Worm (Caenorhabditis elegans) whole organism, L4 larva: ENCODE results near the gene R06F6.12.

ENCODE experiments used
- duxl-1 ChIP-seq: sonication (generic microtip); optimal IDR thresholded peaks from 2 replicates; lab custom pipeline; 2016; ENCODE audit warnings: mild to moderate bottlenecking, missing genetic modification characterization, moderate library complexity, missing compliant biosample characterization; ENCODE audit not compliant: poor library complexity
- jun-1 ChIP-seq: fragments of 150-350 bp; optimal IDR thresholded peaks from 2 replicates; lab custom pipeline; 2014; ENCODE audit warnings: missing biosample characterization, missing genetic modification reagents, missing genetic modification characterization
- lin-15B ChIP-seq: fragments of 150-350 bp; sonication (generic microtip); optimal IDR thresholded peaks from 3 replicates; lab custom pipeline; 2014; ENCODE audit warnings: missing biosample characterization, missing genetic modification characterization
- madf-5 ChIP-seq, 2 experiments: fragments of 200-800 bp; sonication (Bioruptor generic); IDR thresholded peaks; 2 replicates each; pipeline ENCODE4 v1.3.6; 2022; ENCODE audit warnings: missing compliant biosample characterization in 2 of 2, missing genetic modification characterization in 2 of 2
- mxl-3 ChIP-seq: fragments of 200-800 bp; sonication (Bioruptor generic); optimal IDR thresholded peaks from 2 replicates; lab custom pipeline; 2018; ENCODE audit warnings: mild to moderate bottlenecking, missing genetic modification characterization, missing compliant biosample characterization
- nhr-237 ChIP-seq: sonication (generic microtip); optimal IDR thresholded peaks from 2 replicates; lab custom pipeline; 2017; ENCODE audit warnings: missing biosample characterization, missing genetic modification characterization
- pha-4 ChIP-seq, 2 experiments: fragments of 150-350 bp in 1 of 2; fragments of 200-800 bp in 1 of 2; sonication (Bioruptor generic) in 1 of 2; IDR thresholded peaks in 1 of 2; optimal IDR thresholded peaks in 1 of 2; 2 replicates each; pipeline versions ENCODE4 v1.3.6 to Lab custom; 2014 to 2022; ENCODE audit warnings: missing genetic modification characterization in 2 of 2, missing genetic modification reagents in 2 of 2, missing biosample characterization in 1 of 2, missing compliant biosample characterization in 1 of 2
- set-16 ChIP-seq: fragments of 200-800 bp; sonication (Bioruptor generic); IDR thresholded peaks from 2 replicates; pipeline ENCODE4 v1.3.6; 2022; ENCODE audit warnings: missing genetic modification reagents, missing genetic modification characterization, missing compliant biosample characterization
- skn-1 ChIP-seq: fragments of 150-350 bp; optimal IDR thresholded peaks from 2 replicates; lab custom pipeline; 2014; ENCODE audit warnings: missing biosample characterization, missing genetic modification characterization
- spr-3 ChIP-seq: fragments of 200-800 bp; sonication (Bioruptor generic); optimal IDR thresholded peaks from 2 replicates; lab custom pipeline; 2018; ENCODE audit warnings: mild to moderate bottlenecking, missing genetic modification characterization, missing compliant biosample characterization
- unc-130 ChIP-seq: sonication (generic microtip); optimal IDR thresholded peaks from 2 replicates; lab custom pipeline; 2016; ENCODE audit warnings: missing genetic modification reagents, missing genetic modification characterization, missing compliant biosample characterization
- unc-62 ChIP-seq, 3 experiments: fragments of 150-350 bp in 1 of 3; sonication (generic microtip); optimal IDR thresholded peaks in 2 of 3; peaks in 1 of 3; 1 replicate in 1 of 3; 2 replicates in 2 of 3; lab custom pipeline; 2014 to 2017; ENCODE audit warnings: missing biosample characterization in 3 of 3, missing genetic modification characterization in 3 of 3, missing genetic modification reagents in 3 of 3, missing genotype in 1 of 3
- zag-1 ChIP-seq: fragments of 150-350 bp; optimal IDR thresholded peaks from 2 replicates; lab custom pipeline; 2014; ENCODE audit warnings: missing biosample characterization, missing genetic modification characterization
- zip-11 ChIP-seq: fragments of 200-800 bp; sonication (Bioruptor generic); IDR thresholded peaks from 2 replicates; pipeline ENCODE4 v1.3.6; 2022; ENCODE audit warnings: missing genetic modification characterization, missing compliant biosample characterization

DNA sequence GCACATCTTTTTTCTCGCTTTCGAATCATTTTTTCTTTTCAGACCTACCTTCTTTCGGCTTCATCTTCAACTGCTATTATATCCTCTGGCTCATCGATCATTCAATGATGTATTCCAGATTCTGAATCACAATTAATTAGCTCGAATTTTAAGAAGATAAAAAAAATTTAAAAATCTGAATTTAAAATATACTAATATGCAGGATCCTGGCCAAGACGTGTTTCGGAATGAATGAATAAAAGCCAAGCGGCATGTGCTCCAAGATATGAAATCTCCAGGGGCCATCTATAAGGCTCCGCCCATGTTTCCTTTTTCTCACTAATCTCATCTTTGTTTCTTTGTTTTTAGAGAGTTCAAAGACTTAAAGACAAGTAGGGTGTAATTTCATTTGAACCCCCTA is 45.9 kb downstream of the R06F6.12 start, which contains the start of gene mpz-1:
- TF ChIP-seq duxl-1 (tag; lab: Kevin White, UChicago) (no peak), lin-15B (no peak), unc-62 (GFP tag; optimal IDR thresholded peaks at IDR 0.05 in 1 of 2; lab: Kevin White, UChicago) (no peak), unc-62 (tag; optimal IDR thresholded peaks at IDR 0.05; lab: Kevin White, UChicago) (no peak), madf-5 (GFP tag; IDR thresholded peaks at IDR 0.05; lab: Robert Waterston, UW) (no peak), skn-1 (tag; lab: Kevin White, UChicago) (no peak), jun-1 (no peak), pha-4 (GFP tag; IDR thresholded peaks at IDR 0.05; lab: Robert Waterston, UW) (no peak), pha-4 (tag; optimal IDR thresholded peaks at IDR 0.05; lab: Kevin White, UChicago) (no peak), zip-11 (no peak), spr-3 (no peak), set-16 (GFP tag; lab: Robert Waterston, UW) (no peak), nhr-237 (no peak), unc-130 (no peak), zag-1 (tag; lab: Kevin White, UChicago) (no peak), mxl-3 (GFP tag; lab: Kevin White, UChicago) (no peak)
